Fruit fly (Drosophila melanogaster): ENCODE measurements around the gene promL.
A peak's percentile ranks its signal among the peaks of the same experiment; 100 is the strongest.

Gene promL

DNA sequence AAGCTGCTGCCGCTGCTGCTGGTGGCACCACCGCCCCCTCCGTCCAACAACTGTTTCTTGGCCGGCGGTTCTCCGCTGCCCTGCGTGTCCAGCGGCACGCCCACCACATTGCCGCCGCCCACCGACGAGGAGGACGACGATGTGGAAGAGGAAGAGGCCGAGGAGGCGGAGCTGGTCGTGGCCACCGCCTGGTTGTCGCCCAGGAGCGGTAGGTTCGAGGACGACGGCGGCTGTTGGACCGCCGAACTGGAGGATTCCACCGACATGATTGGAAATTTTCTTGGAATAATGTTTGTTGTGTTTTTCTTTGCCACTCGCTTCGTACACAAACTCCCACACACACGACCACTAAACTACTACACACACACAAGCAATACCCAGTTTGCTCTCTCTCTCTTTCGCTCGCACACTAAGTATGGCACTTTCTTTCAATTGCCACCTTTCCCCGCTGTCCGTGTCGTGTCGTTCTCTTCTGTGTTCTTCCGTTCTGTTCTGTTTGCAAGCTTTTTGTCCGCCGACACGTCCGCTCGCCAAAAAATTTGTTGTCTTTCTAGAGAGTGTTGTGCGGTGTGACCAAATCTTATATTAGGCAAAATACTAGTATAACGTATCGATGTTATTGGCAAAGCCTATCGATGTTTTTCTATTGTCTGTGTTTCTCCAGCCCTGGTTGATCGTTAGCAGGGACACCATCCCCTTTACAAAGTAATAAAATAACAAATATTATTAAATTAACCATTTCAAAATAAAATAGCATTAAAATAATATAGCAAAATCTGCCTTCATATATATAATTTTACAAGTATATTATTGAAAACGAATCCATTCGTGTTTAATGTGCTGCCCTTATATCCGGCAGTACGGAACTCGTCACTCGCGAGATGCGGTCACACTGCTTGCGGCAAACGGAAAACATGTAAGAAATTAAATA, 57.0 kb downstream of the promL start, which contains the start of the genes CG32486 and PAN3 (continued):
- TF ChIP-seq CG14710 (tag; optimal IDR thresholded peaks at IDR 0.05) (peak; percentile 90), CG10959 (GFP tag; IDR thresholded peaks at IDR 0.05) (no peak), inv (GFP tag; IDR thresholded peaks at IDR 0.05; ENCODE audit: partially characterized antibody) (peak; percentile 85), scrt (GFP tag; optimal IDR thresholded peaks at IDR 0.05) (peak; percentile 67), Dll (GFP tag; IDR thresholded peaks at IDR 0.05; ENCODE audit: partially characterized antibody) (peak; percentile 85; the same call in 3 of the 4 replicates), CrebB (tag; optimal IDR thresholded peaks at IDR 0.05) (peak; percentile 68), jigr1 (GFP tag; IDR thresholded peaks at IDR 0.05) (no peak), grau (tag; optimal IDR thresholded peaks at IDR 0.05) (peak; percentile 56), eyg (GFP tag; optimal IDR thresholded peaks at IDR 0.05) (no peak), CG10979 (tag; optimal IDR thresholded peaks at IDR 0.05) (no peak), HLHmδ (GFP tag; optimal IDR thresholded peaks at IDR 0.05) (peak; percentile 85), CG9609 (GFP tag; optimal IDR thresholded peaks at IDR 0.05) (no peak), CG6683 (GFP tag; optimal IDR thresholded peaks at IDR 0.05) (no peak), onecut (GFP tag; IDR thresholded peaks at IDR 0.05) (peak; percentile 67), gsb (GFP tag; IDR thresholded peaks at IDR 0.05) (peak; percentile 38), CG17328 (GFP tag; IDR thresholded peaks at IDR 0.05) (peak; percentile 53), CG6272 (GFP tag; IDR thresholded peaks at IDR 0.05) (peak; percentile 33; the same call in 1 of the 2 replicates), CG18262 (tag; optimal IDR thresholded peaks at IDR 0.05) (peak; percentile 52), da (GFP tag; optimal IDR thresholded peaks at IDR 0.05) (no peak), stwl (tag; optimal IDR thresholded peaks at IDR 0.05) (peak; percentile 51), crol (GFP tag; IDR thresholded peaks at IDR 0.05) (peak; percentile 97), seq (GFP tag; IDR thresholded peaks at IDR 0.05) (peak; percentile 57; the same call in 1 of the 2 replicates), Nf-YC (tag; optimal IDR thresholded peaks at IDR 0.05) (peak; percentile 57), jing (GFP tag; optimal IDR thresholded peaks at IDR 0.05) (no peak), CG11723 (GFP tag; optimal IDR thresholded peaks at IDR 0.05) (peak; percentile 4), tap (tag; optimal IDR thresholded peaks at IDR 0.05) (peak; percentile 52), CG9797 (GFP tag; optimal IDR thresholded peaks at IDR 0.05) (peak; percentile 100), CG17829 (tag; optimal IDR thresholded peaks at IDR 0.05) (peak; percentile 71), sd (tag; optimal IDR thresholded peaks at IDR 0.05) (peak; percentile 39), CTCF (GFP tag; optimal IDR thresholded peaks at IDR 0.05) (no peak), CG3847 (GFP tag; IDR thresholded peaks at IDR 0.05) (peak; percentile 72), Taf1 (GFP tag; IDR thresholded peaks at IDR 0.05) (no peak), Sry-δ (GFP tag; optimal IDR thresholded peaks at IDR 0.05) (peak; percentile 63), CG2678 (tag; optimal IDR thresholded peaks at IDR 0.05) (peak; percentile 42), Trl (optimal IDR thresholded peaks at IDR 0.05) (peak; percentile 31 to 49), Trl (GFP tag; optimal IDR thresholded peaks at IDR 0.05) (peak; percentile 63), chm (GFP tag; IDR thresholded peaks at IDR 0.05) (peak; percentile 92), CG13775 (GFP tag; optimal IDR thresholded peaks at IDR 0.05) (peak; percentile 29), Usf (GFP tag; optimal IDR thresholded peaks at IDR 0.05) (no peak), CG13894 (tag; optimal IDR thresholded peaks at IDR 0.05) (peak; percentile 87), CG31365 (tag; optimal IDR thresholded peaks at IDR 0.05) (peak; percentile 35), Elba2 (GFP tag; optimal IDR thresholded peaks at IDR 0.05) (peak; percentile 1), Asciz (GFP tag; optimal IDR thresholded peaks at IDR 0.05) (no peak), CG10321 (GFP tag; IDR thresholded peaks at IDR 0.05) (peak; percentile 86), pfk (GFP tag; optimal IDR thresholded peaks at IDR 0.05) (peak; percentile 64), kah (GFP tag; optimal IDR thresholded peaks at IDR 0.05) (peak; percentile 38), CG1792 (GFP tag; optimal IDR thresholded peaks at IDR 0.05) (no peak), repo (GFP tag; optimal IDR thresholded peaks at IDR 0.05) (peak; percentile 70), dmrt11E (tag; optimal IDR thresholded peaks at IDR 0.05) (peak; percentile 51)
